Fruit fly (Drosophila melanogaster): ENCODE measurements around the gene Coq4.

The Coq4 gene

DNA sequence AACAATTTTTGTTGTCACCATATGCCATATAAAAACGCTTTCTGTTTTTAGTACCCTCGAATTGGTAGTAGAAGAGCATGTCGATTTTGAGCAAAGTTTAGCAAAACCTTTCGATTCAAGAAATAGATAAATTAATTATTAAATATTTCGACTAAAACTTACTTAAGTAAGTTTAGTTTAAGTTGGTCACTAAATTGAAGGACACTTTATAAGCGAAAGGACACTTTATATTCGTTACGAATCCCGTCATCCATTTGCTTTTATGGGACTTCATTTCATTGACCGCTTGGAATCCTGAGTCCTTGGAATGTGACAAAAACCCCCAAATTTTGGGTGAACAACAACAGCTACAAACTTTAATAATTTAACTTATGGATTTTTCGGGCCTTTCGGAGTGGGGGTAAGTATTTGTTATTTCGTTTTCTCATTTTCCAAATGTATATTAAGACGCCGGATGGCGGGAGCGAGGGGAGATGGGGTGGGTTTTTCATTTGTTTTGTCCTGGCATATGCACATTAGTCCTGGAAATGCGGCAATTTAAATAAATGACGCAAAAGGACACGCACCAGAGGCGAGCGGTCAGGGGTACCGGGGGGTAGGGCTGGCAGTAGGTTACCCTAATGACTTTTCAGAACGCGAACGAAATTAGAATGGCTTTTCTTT, 25.6 kb upstream of the Coq4 start (continued):
- TF ChIP-seq CG6272 (GFP tag; IDR thresholded peaks at IDR 0.05) (no peak), CG42726 (GFP tag; IDR thresholded peaks at IDR 0.05; ENCODE audit: partially characterized antibody) (no peak), CG3065 (GFP tag; optimal IDR thresholded peaks at IDR 0.05) (no peak), wdn (GFP tag; IDR thresholded peaks at IDR 0.05) (no peak), CG16813 (GFP tag; IDR thresholded peaks at IDR 0.05; ENCODE audit: partially characterized antibody) (no peak), peb (GFP tag; IDR thresholded peaks at IDR 0.05) (no peak), CG9727 (GFP tag; optimal IDR thresholded peaks at IDR 0.05) (peak; percentile 26), CG12299 (tag; optimal IDR thresholded peaks at IDR 0.05) (no peak), CG9609 (GFP tag; optimal IDR thresholded peaks at IDR 0.05) (no peak), danr (GFP tag; IDR thresholded peaks at IDR 0.05) (no peak), sd (tag; optimal IDR thresholded peaks at IDR 0.05) (peak; percentile 51), crol (GFP tag; IDR thresholded peaks at IDR 0.05) (peak; percentile 77), Vsx1 (GFP tag; optimal IDR thresholded peaks at IDR 0.05) (no peak), Abd-B (GFP tag; optimal IDR thresholded peaks at IDR 0.05) (no peak), Lim3 (GFP tag; IDR thresholded peaks at IDR 0.05) (no peak), CG16863 (GFP tag; optimal IDR thresholded peaks at IDR 0.05) (no peak), CG11723 (GFP tag; optimal IDR thresholded peaks at IDR 0.05) (no peak), CG32532 (GFP tag; IDR thresholded peaks at IDR 0.05) (peak; percentile 12; the same call in 1 of the 2 replicates), h (optimal IDR thresholded peaks at IDR 0.05) (no peak), zfh2 (GFP tag; optimal IDR thresholded peaks at IDR 0.05) (no peak), CG1647 (GFP tag; optimal IDR thresholded peaks at IDR 0.05) (no peak), trem (tag; optimal IDR thresholded peaks at IDR 0.05) (peak; percentile 16), CG1529 (GFP tag; optimal IDR thresholded peaks at IDR 0.05) (no peak), HHEX (GFP tag; optimal IDR thresholded peaks at IDR 0.05) (no peak), caup (GFP tag; optimal IDR thresholded peaks at IDR 0.05; ENCODE audit: severe bottlenecking) (peak; percentile 0), hb (GFP tag; IDR thresholded peaks at IDR 0.05; ENCODE audit: partially characterized antibody) (no peak), schlank (tag; optimal IDR thresholded peaks at IDR 0.05) (no peak), Atf6 (GFP tag; IDR thresholded peaks at IDR 0.05) (0 out of 2 replicates have a peak, but pooled peaks have one; percentile 27), ci (GFP tag; IDR thresholded peaks at IDR 0.05) (0 out of 3 replicates have a peak, but pooled peaks have one; percentile 50), Mes4 (GFP tag; optimal IDR thresholded peaks at IDR 0.05) (no peak), ash1 (GFP tag; optimal IDR thresholded peaks at IDR 0.05) (no peak), lab (GFP tag; optimal IDR thresholded peaks at IDR 0.05) (peak; percentile 69), jing (GFP tag; optimal IDR thresholded peaks at IDR 0.05) (no peak), CG5953 (GFP tag; IDR thresholded peaks at IDR 0.05) (no peak), CG12071 (GFP tag; optimal IDR thresholded peaks at IDR 0.05) (no peak), CG8359 (GFP tag; optimal IDR thresholded peaks at IDR 0.05; ENCODE audit: borderline replicate concordance) (no peak), D (optimal IDR thresholded peaks at IDR 0.05) (no peak), D (GFP tag; optimal IDR thresholded peaks at IDR 0.05) (peak; percentile 32), CG17186 (GFP tag; optimal IDR thresholded peaks at IDR 0.05) (no peak), CG31365 (tag; optimal IDR thresholded peaks at IDR 0.05) (no peak), salm (tag; optimal IDR thresholded peaks at IDR 0.05) (no peak), bcd (GFP tag; optimal IDR thresholded peaks at IDR 0.05) (no peak), Hmx (GFP tag; optimal IDR thresholded peaks at IDR 0.05) (no peak), ro (GFP tag; IDR thresholded peaks at IDR 0.05) (no peak), CG31441 (GFP tag; IDR thresholded peaks at IDR 0.05) (peak; percentile 52), jigr1 (GFP tag; IDR thresholded peaks at IDR 0.05) (no peak), Hr51 (GFP tag; optimal IDR thresholded peaks at IDR 0.05) (peak in 1 of 2 experiments; percentile 47), CG6175 (GFP tag; IDR thresholded peaks at IDR 0.05) (no peak), CG11093 (GFP tag; IDR thresholded peaks at IDR 0.05) (no peak), CG11085 (GFP tag; IDR thresholded peaks at IDR 0.05) (no peak), Sry-β (GFP tag; optimal IDR thresholded peaks at IDR 0.05) (no peak)
